Worm (Caenorhabditis elegans) whole organism, L1 larva: ENCODE data around the gene lin-3.
A peak's percentile ranks its signal among the peaks of the same experiment; 100 is the strongest.

ENCODE experiments used
- Y116A8C.19 ChIP-seq: sonication (generic microtip); optimal IDR thresholded peaks from 2 replicates; lab custom pipeline; 2016; ENCODE audit warnings: missing compliant biosample characterization, missing genetic modification characterization, borderline replicate concordance
- aha-1 ChIP-seq: fragments of 150-350 bp; optimal IDR thresholded peaks from 2 replicates; lab custom pipeline; 2014; ENCODE audit warnings: missing biosample characterization, missing genetic modification characterization
- alr-1 ChIP-seq: fragments of 200-800 bp; sonication (Bioruptor generic); optimal IDR thresholded peaks from 2 replicates; lab custom pipeline; 2018; ENCODE audit warnings: borderline replicate concordance, mild to moderate bottlenecking, missing genetic modification characterization, missing compliant biosample characterization
- ama-1 ChIP-seq: fragments of 150-350 bp; optimal IDR thresholded peaks from 2 replicates; lab custom pipeline; 2014
- blmp-1 ChIP-seq: fragments of 150-350 bp; optimal IDR thresholded peaks from 2 replicates; lab custom pipeline; 2014; ENCODE audit warnings: missing biosample characterization, missing genetic modification characterization
- ceh-8 ChIP-seq: fragments of 200-800 bp; sonication (Bioruptor generic); optimal IDR thresholded peaks from 2 replicates; lab custom pipeline; 2018; ENCODE audit warnings: mild to moderate bottlenecking, missing genetic modification characterization, moderate library complexity, missing compliant biosample characterization
- ceh-82 ChIP-seq, 3 experiments: fragments of 150-350 bp in 1 of 3; sonication (generic microtip) in 2 of 3; optimal IDR thresholded peaks; 2 replicates each; lab custom pipeline; 2014 to 2017; ENCODE audit warnings: missing biosample characterization in 3 of 3, missing genetic modification characterization in 3 of 3
- ces-1 ChIP-seq: fragments of 150-350 bp; optimal IDR thresholded peaks from 2 replicates; lab custom pipeline; 2014; ENCODE audit warnings: missing biosample characterization, missing genetic modification reagents, missing genetic modification characterization
- dpl-1 ChIP-seq, 3 experiments: fragments of 150-350 bp in 2 of 3; sonication (generic microtip) in 1 of 3; optimal IDR thresholded peaks; 2 replicates each; lab custom pipeline; 2014 to 2017; ENCODE audit warnings: missing biosample characterization in 3 of 3, missing genetic modification characterization in 3 of 3, missing genetic modification reagents in 3 of 3
- efl-1 ChIP-seq, 4 experiments: fragments of 150-350 bp; optimal IDR thresholded peaks in 3 of 4; peaks in 1 of 4; 1 replicate in 1 of 4; 2 replicates in 3 of 4; lab custom pipeline; 2014; ENCODE audit warnings: missing biosample characterization in 2 of 4, missing genetic modification characterization in 2 of 4, missing genetic modification reagents in 2 of 4
- egl-13 ChIP-seq: sonication (generic microtip); optimal IDR thresholded peaks from 2 replicates; lab custom pipeline; 2016; ENCODE audit warnings: missing genotype, missing genetic modification reagents, missing genetic modification characterization, missing compliant biosample characterization
- egl-27 ChIP-seq, 2 experiments: fragments of 150-350 bp in 1 of 2; sonication (generic microtip); optimal IDR thresholded peaks; 3 replicates each; lab custom pipeline; 2017 to 2018; ENCODE audit warnings: missing biosample characterization in 2 of 2, missing genetic modification characterization in 2 of 2, missing genetic modification reagents in 2 of 2
- elt-2 ChIP-seq: sonication (generic microtip); optimal IDR thresholded peaks from 2 replicates; lab custom pipeline; 2016; ENCODE audit warnings: missing genetic modification characterization, mild to moderate bottlenecking, inconsistent platforms, missing compliant biosample characterization, missing genetic modification reagents
- elt-3 ChIP-seq, 6 experiments: fragments of 150-350 bp in 1 of 6; sonication (generic microtip); optimal IDR thresholded peaks; 2 replicates each; lab custom pipeline; 2017 to 2018; ENCODE audit warnings: missing biosample characterization in 6 of 6, missing genetic modification characterization in 6 of 6, inconsistent platforms in 1 of 6
- ets-5 ChIP-seq: fragments of 200-800 bp; sonication (Bioruptor generic); IDR thresholded peaks from 2 replicates; pipeline ENCODE4 v1.3.6; 2022; ENCODE audit warnings: missing genetic modification characterization, missing compliant biosample characterization
- fkh-10 ChIP-seq: sonication (generic microtip); optimal IDR thresholded peaks from 2 replicates; lab custom pipeline; 2017; ENCODE audit warnings: missing biosample characterization, missing genetic modification reagents, missing genetic modification characterization
- hlh-17 ChIP-seq: fragments of 200-800 bp; sonication (Bioruptor generic); optimal IDR thresholded peaks from 2 replicates; lab custom pipeline; 2018; ENCODE audit warnings: missing genetic modification characterization, mild to moderate bottlenecking, missing compliant biosample characterization, moderate library complexity, borderline replicate concordance
- hlh-4 ChIP-seq: sonication (generic microtip); optimal IDR thresholded peaks from 2 replicates; lab custom pipeline; 2016; ENCODE audit warnings: mild to moderate bottlenecking, missing genetic modification characterization, missing compliant biosample characterization
- isw-1 ChIP-seq: fragments of 200-800 bp; sonication (Bioruptor generic); IDR thresholded peaks from 2 replicates; pipeline ENCODE4 v1.3.6; 2022; ENCODE audit warnings: missing genetic modification characterization, missing compliant biosample characterization
- jun-1 ChIP-seq: fragments of 150-350 bp; optimal IDR thresholded peaks from 2 replicates; lab custom pipeline; 2014; ENCODE audit warnings: missing biosample characterization, missing genetic modification reagents, missing genetic modification characterization
- lin-15B ChIP-seq: fragments of 150-350 bp; sonication (generic microtip); optimal IDR thresholded peaks from 3 replicates; lab custom pipeline; 2014; ENCODE audit warnings: missing biosample characterization, missing genetic modification characterization
- lin-35 ChIP-seq, 2 experiments: fragments of 150-350 bp; optimal IDR thresholded peaks; 2 replicates each; lab custom pipeline; 2014; ENCODE audit warnings: missing biosample characterization in 2 of 2, missing genetic modification characterization in 2 of 2, missing genetic modification reagents in 2 of 2
- lsy-2 ChIP-seq, 2 experiments: fragments of 150-350 bp; optimal IDR thresholded peaks; 2 replicates each; lab custom pipeline; 2014; ENCODE audit warnings: missing biosample characterization in 2 of 2, missing genetic modification characterization in 2 of 2
- mef-2 ChIP-seq: fragments of 150-350 bp; optimal IDR thresholded peaks from 2 replicates; lab custom pipeline; 2014; ENCODE audit warnings: missing biosample characterization, missing genetic modification characterization
- nhr-19 ChIP-seq: fragments of 200-800 bp; sonication (Bioruptor generic); conservative IDR thresholded peaks from 2 replicates; pipeline ENCODE4 v1.3.6; 2022; ENCODE audit warnings: missing genetic modification characterization, missing compliant biosample characterization
- nhr-20 ChIP-seq: sonication (generic microtip); optimal IDR thresholded peaks from 2 replicates; lab custom pipeline; 2016; ENCODE audit warnings: mild to moderate bottlenecking, missing genetic modification characterization, missing compliant biosample characterization
- nhr-71 ChIP-seq: sonication (generic microtip); optimal IDR thresholded peaks from 2 replicates; lab custom pipeline; 2016; ENCODE audit warnings: mild to moderate bottlenecking, missing genetic modification characterization, moderate library complexity, missing compliant biosample characterization
- nhr-90 ChIP-seq: sonication (generic microtip); optimal IDR thresholded peaks from 2 replicates; lab custom pipeline; 2016; ENCODE audit warnings: mild to moderate bottlenecking, missing genetic modification characterization, missing compliant biosample characterization; ENCODE audit not compliant: poor library complexity
- pag-3 ChIP-seq: sonication (generic microtip); optimal IDR thresholded peaks from 2 replicates; lab custom pipeline; 2017; ENCODE audit warnings: missing genetic modification characterization, mild to moderate bottlenecking, missing compliant biosample characterization, antibody characterized with exemption, borderline replicate concordance; ENCODE audit not compliant: insufficient read depth
- pax-3 ChIP-seq: fragments of 200-800 bp; sonication (Bioruptor generic); optimal IDR thresholded peaks from 2 replicates; lab custom pipeline; 2018; ENCODE audit warnings: mild to moderate bottlenecking, missing genetic modification characterization, moderate library complexity, missing compliant biosample characterization
- sptf-1 ChIP-seq: fragments of 150-350 bp; optimal IDR thresholded peaks from 2 replicates; lab custom pipeline; 2014; ENCODE audit warnings: missing biosample characterization, missing genetic modification characterization
- swsn-7 ChIP-seq: sonication (generic microtip); optimal IDR thresholded peaks from 2 replicates; lab custom pipeline; 2016; ENCODE audit warnings: missing genetic modification characterization, missing compliant biosample characterization
- tbx-2 ChIP-seq: sonication (generic microtip); optimal IDR thresholded peaks from 2 replicates; lab custom pipeline; 2016; ENCODE audit warnings: missing genetic modification characterization, missing compliant biosample characterization
- vab-15 ChIP-seq: sonication (generic microtip); optimal IDR thresholded peaks from 2 replicates; lab custom pipeline; 2017; ENCODE audit warnings: missing genotype, mild to moderate bottlenecking, missing genetic modification characterization, missing compliant biosample characterization
- zag-1 ChIP-seq: fragments of 150-350 bp; optimal IDR thresholded peaks from 2 replicates; lab custom pipeline; 2014; ENCODE audit warnings: missing biosample characterization, missing genetic modification characterization
- zip-4 ChIP-seq: fragments of 200-800 bp; sonication (Bioruptor generic); optimal IDR thresholded peaks from 2 replicates; lab custom pipeline; 2018; ENCODE audit warnings: mild to moderate bottlenecking, missing genetic modification characterization, moderate library complexity, missing compliant biosample characterization
- ztf-11 ChIP-seq, 2 experiments: sonication (generic microtip); optimal IDR thresholded peaks; 2 replicates each; lab custom pipeline; 2016 to 2017; ENCODE audit warnings: missing genetic modification characterization in 2 of 2, missing biosample characterization in 1 of 2, missing compliant biosample characterization in 1 of 2

The lin-3 gene

DNA sequence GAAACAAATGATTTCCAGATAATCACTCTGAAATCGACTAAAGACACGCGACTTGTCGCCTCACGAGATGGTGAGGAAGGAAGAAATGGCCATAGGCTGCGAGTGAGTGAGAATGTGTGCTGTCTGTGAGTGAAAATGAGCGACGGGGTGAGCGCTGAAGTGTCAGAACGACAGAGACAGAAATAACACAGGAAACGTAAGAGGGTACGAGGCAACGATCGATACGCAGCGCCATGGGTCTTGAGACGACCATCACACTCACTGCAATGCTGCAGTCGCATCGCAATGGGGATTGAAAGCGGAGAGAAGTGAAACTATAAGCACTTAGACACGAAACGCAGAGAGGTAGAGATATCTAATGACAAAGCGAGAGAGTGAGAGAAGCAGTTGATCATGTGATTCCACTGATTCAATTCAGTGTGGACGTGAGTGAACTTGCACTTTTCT, 28.7 kb downstream of the lin-3 start (continued):
- TF ChIP-seq mef-2 (peak; percentile 84), ets-5 (GFP tag; lab: Robert Waterston, UW) (no peak), hlh-17 (no peak), ztf-11 (tag; optimal IDR thresholded peaks at IDR 0.05; lab: Kevin White, UChicago) (peak in 1 of 2 experiments; percentile 77), efl-1 (optimal IDR thresholded peaks at IDR 0.05; lab: Kevin White, UChicago) (peak; percentile 86 to 92), efl-1 (GFP tag; optimal IDR thresholded peaks at IDR 0.05 in 1 of 2; lab: Kevin White, UChicago) (peak; percentile 67 to 97), aha-1 (peak; percentile 42), ceh-82 (tag; optimal IDR thresholded peaks at IDR 0.05; lab: Kevin White, UChicago) (peak; percentile 80 to 92 (median 90)), pag-3 (tag; lab: Kevin White, UChicago) (no peak), swsn-7 (tag; lab: Kevin White, UChicago) (peak; percentile 96), Y116A8C.19 (tag; lab: Kevin White, UChicago) (no peak), vab-15 (tag; lab: Kevin White, UChicago) (peak; percentile 63), zag-1 (tag; lab: Kevin White, UChicago) (peak; percentile 100), nhr-90 (tag; lab: Kevin White, UChicago) (peak; percentile 90), alr-1 (tag; lab: Kevin White, UChicago) (no peak), elt-2 (tag; lab: Kevin White, UChicago) (peak; percentile 65), dpl-1 (GFP tag; optimal IDR thresholded peaks at IDR 0.05; lab: Kevin White, UChicago) (peak; percentile 69 to 75 (median 73)), isw-1 (GFP tag; lab: Robert Waterston, UW) (peak; percentile 84), ceh-8 (GFP tag; lab: Kevin White, UChicago) (peak; percentile 89), nhr-20 (tag; lab: Kevin White, UChicago) (peak; percentile 96), blmp-1 (tag; lab: Kevin White, UChicago) (peak; percentile 86), egl-27 (tag; optimal IDR thresholded peaks at IDR 0.05; lab: Kevin White, UChicago) (peak; percentile 32 to 66), ama-1 (lab: Kevin White, UChicago) (peak; percentile 73), zip-4 (GFP tag; lab: Kevin White, UChicago) (peak; percentile 60), tbx-2 (tag; lab: Kevin White, UChicago) (peak; percentile 97), pax-3 (tag; lab: Kevin White, UChicago) (peak; percentile 70), sptf-1 (tag; lab: Kevin White, UChicago) (no peak), hlh-4 (no peak), nhr-71 (peak; percentile 99), egl-13 (tag; lab: Kevin White, UChicago) (peak; percentile 91), nhr-19 (GFP tag; lab: Robert Waterston, UW) (peak; percentile 91), lsy-2 (tag; optimal IDR thresholded peaks at IDR 0.05; lab: Kevin White, UChicago) (peak; percentile 91 to 94), lin-35 (GFP tag; optimal IDR thresholded peaks at IDR 0.05; lab: Kevin White, UChicago) (peak; percentile 85 to 87), fkh-10 (peak; percentile 92)

DNA sequence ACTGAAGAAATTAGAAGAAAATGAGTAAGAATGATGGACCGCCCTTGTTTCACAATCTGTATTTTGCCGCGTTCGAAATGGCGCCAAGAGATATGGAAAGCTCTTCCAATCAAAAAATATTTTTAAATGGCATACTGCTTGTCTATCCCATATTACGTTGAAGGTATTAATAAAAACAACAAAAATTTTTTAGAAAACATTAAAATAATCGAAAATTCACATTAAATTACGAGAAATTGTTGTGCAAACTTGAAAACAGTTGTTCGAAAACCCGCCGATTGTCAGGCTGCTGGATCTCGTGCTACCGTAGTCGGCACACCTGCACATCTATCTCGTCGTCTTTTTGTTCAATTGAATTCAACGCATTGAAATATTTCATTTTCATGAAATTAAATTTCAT, 29.5 kb downstream of the lin-3 start, which contains the start of gene klc-1:
klc-1 (plus strand) TSS at position 127 of the 400 bp plus-strand sequence.
- TF ChIP-seq dpl-1 (GFP tag; optimal IDR thresholded peaks at IDR 0.05; lab: Kevin White, UChicago) = peak in 1 of 3 experiments; percentile 2
- TF ChIP-seq elt-2 (tag; lab: Kevin White, UChicago) = no peak
- no peak for TF ChIP-seq zag-1 (tag; lab: Kevin White, UChicago)
- TF ChIP-seq lsy-2 (tag; optimal IDR thresholded peaks at IDR 0.05; lab: Kevin White, UChicago) = peak; percentile 40 to 69

ce11 chrIV:11089527-11089926, 35.4 kb downstream of the lin-3 start, which contains the start of gene M7.7:
Gene M7.7, plus strand, starts transcription at chrIV:11089827.
- TF ChIP-seq hlh-17 (no peak), lin-35 (GFP tag; optimal IDR thresholded peaks at IDR 0.05; lab: Kevin White, UChicago) (no peak), jun-1 (tag; lab: Kevin White, UChicago) (no peak), ces-1 (GFP tag; lab: Kevin White, UChicago) (no peak), lin-15B (tag; lab: Kevin White, UChicago) (no peak), fkh-10 (no peak), nhr-90 (tag; lab: Kevin White, UChicago) (no peak), elt-3 (tag; optimal IDR thresholded peaks at IDR 0.05; lab: Kevin White, UChicago) (no peak)
